Fruit fly (Drosophila melanogaster): ENCODE results near the gene CG4213.

- no peak for TF ChIP-seq pfk (GFP tag; optimal IDR thresholded peaks at IDR 0.05)
- no peak for TF ChIP-seq usp (GFP tag; optimal IDR thresholded peaks at IDR 0.05)
- TF ChIP-seq fd64A (GFP tag; optimal IDR thresholded peaks at IDR 0.05) = no peak
- no peak for TF ChIP-seq h (optimal IDR thresholded peaks at IDR 0.05)
- TF ChIP-seq CG31365 (tag; optimal IDR thresholded peaks at IDR 0.05) = no peak
- no peak for TF ChIP-seq mirr (GFP tag; optimal IDR thresholded peaks at IDR 0.05)
- no peak for TF ChIP-seq Dip3 (GFP tag; optimal IDR thresholded peaks at IDR 0.05)
- no peak for TF ChIP-seq MTF-1 (GFP tag; optimal IDR thresholded peaks at IDR 0.05; ENCODE audit: borderline replicate concordance)
- no peak for TF ChIP-seq fu2 (GFP tag; optimal IDR thresholded peaks at IDR 0.05)
- TF ChIP-seq br (optimal IDR thresholded peaks at IDR 0.05) = no peak
- TF ChIP-seq CG12659 (GFP tag; optimal IDR thresholded peaks at IDR 0.05) = no peak
- TF ChIP-seq Sox102F (GFP tag; optimal IDR thresholded peaks at IDR 0.05) = no peak
- no peak for TF ChIP-seq ranshi (GFP tag; IDR thresholded peaks at IDR 0.05)
Observed at dm6 chr2L:412931-413330, 10.9 kb upstream of the CG4213 start.

Data from whole organism, embryonic.